Worm (Caenorhabditis elegans): ENCODE measurements around the gene K10D2.5.
A peak's percentile ranks its signal among the peaks of the same experiment; 100 is the strongest.

K10D2.5 gene

DNA sequence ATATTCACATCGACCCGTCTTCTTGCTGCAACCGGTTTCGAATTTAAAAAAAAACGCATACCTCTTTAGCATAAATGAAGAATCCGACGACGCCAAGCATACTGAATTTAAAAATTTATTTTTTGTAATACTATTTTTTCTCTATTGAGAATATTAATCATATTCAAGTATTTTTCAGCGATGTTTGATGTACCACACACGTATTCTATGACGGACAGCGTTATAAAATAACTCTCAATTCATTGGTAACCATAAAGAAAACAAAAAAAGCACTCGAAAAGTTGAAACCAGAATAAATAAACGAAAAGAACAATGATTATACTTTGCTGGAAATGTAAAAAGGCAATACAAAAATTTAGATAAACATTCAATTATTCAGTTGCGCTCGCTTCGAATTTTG lies 13.0 kb upstream of the K10D2.5 start, which contains the start of gene T10F2.5:
Gene T10F2.5 (minus strand): TSS at position 101 of the 400 bp plus-strand sequence.
- no peak for TF ChIP-seq crh-2 (tag; optimal IDR thresholded peaks at IDR 0.05)
- TF ChIP-seq R02D3.7 (tag; optimal IDR thresholded peaks at IDR 0.05), result no peak
- no peak for TF ChIP-seq ceh-82 (tag; optimal IDR thresholded peaks at IDR 0.05)
- no peak for TF ChIP-seq ZK546.5 (tag; optimal IDR thresholded peaks at IDR 0.05)
- TF ChIP-seq peb-1 (tag; optimal IDR thresholded peaks at IDR 0.05), result no peak
- no peak for TF ChIP-seq skn-1 (tag; optimal IDR thresholded peaks at IDR 0.05)
- TF ChIP-seq fos-1 (tag; optimal IDR thresholded peaks at IDR 0.05), result no peak
- no peak for TF ChIP-seq snpc-4 (tag; optimal IDR thresholded peaks at IDR 0.05)
- TF ChIP-seq nhr-6 (tag; optimal IDR thresholded peaks at IDR 0.05), result no peak
- no peak for TF ChIP-seq lin-11 (tag; optimal IDR thresholded peaks at IDR 0.05)
- TF ChIP-seq blmp-1 (tag; optimal IDR thresholded peaks at IDR 0.05; ENCODE audit: insufficient read depth), result no peak
- no peak for TF ChIP-seq nhr-10 (tag; optimal IDR thresholded peaks at IDR 0.05)
- no peak for TF ChIP-seq nhr-237 (tag; optimal IDR thresholded peaks at IDR 0.05)
- TF ChIP-seq sma-9 (GFP tag; optimal IDR thresholded peaks at IDR 0.05), result no peak
- TF ChIP-seq sma-9 (tag; optimal IDR thresholded peaks at IDR 0.05), result no peak
- TF ChIP-seq nhr-129 (tag; optimal IDR thresholded peaks at IDR 0.05), result no peak
- no peak for TF ChIP-seq dmd-4 (tag; optimal IDR thresholded peaks at IDR 0.05)
- no peak for TF ChIP-seq elt-3 (tag; optimal IDR thresholded peaks at IDR 0.05)
- no peak for TF ChIP-seq sem-4 (tag; optimal IDR thresholded peaks at IDR 0.05)

DNA sequence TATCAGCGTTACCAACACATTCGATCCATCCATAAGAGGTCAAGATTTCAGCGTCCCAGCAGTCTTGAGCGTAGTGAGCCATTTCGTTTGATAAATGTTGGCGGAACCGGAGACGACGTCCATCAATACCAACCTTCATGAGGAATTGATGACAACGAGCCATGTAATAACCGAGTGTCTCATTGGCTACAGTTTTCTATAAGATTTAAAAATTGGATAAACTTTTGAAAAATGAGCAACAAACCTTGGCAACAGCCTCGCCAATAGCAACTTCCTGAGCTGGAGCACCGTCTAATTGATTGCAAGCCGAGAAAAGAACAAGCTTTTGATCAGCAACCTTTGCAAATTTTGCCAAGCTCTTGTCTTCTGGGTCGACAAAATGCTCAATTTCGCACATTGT lies 11.7 kb upstream of the K10D2.5 start:
- TF ChIP-seq zag-1 (tag; optimal IDR thresholded peaks at IDR 0.05), result no peak
- no peak for TF ChIP-seq nhr-6 (tag; optimal IDR thresholded peaks at IDR 0.05)
- TF ChIP-seq unc-39 (tag; optimal IDR thresholded peaks at IDR 0.05), result no peak
- TF ChIP-seq ztf-11 (tag; optimal IDR thresholded peaks at IDR 0.05), result no peak
- TF ChIP-seq ztf-4 (tag; optimal IDR thresholded peaks at IDR 0.05), result no peak
- no peak for TF ChIP-seq alr-1 (tag; optimal IDR thresholded peaks at IDR 0.05)
- TF ChIP-seq sem-4 (tag; optimal IDR thresholded peaks at IDR 0.05), result no peak
- no peak for TF ChIP-seq lsy-2 (tag; optimal IDR thresholded peaks at IDR 0.05)
- no peak for TF ChIP-seq Y55F3AM.14 (GFP tag; optimal IDR thresholded peaks at IDR 0.05)
- TF ChIP-seq nhr-21 (tag; optimal IDR thresholded peaks at IDR 0.05), result no peak
- no peak for TF ChIP-seq nhr-25 (tag; optimal IDR thresholded peaks at IDR 0.05)
- TF ChIP-seq C34F6.9 (tag; optimal IDR thresholded peaks at IDR 0.05), result no peak
- TF ChIP-seq unc-55 (GFP tag; optimal IDR thresholded peaks at IDR 0.05), result no peak
- TF ChIP-seq ceh-82 (tag; optimal IDR thresholded peaks at IDR 0.05), result no peak
- TF ChIP-seq nhr-237 (tag; optimal IDR thresholded peaks at IDR 0.05), result no peak
- no peak for TF ChIP-seq ceh-16 (tag; optimal IDR thresholded peaks at IDR 0.05)
- TF ChIP-seq elt-1 (tag; optimal IDR thresholded peaks at IDR 0.05), result no peak
- TF ChIP-seq F13H6.1 (tag; optimal IDR thresholded peaks at IDR 0.05), result no peak
- no peak for TF ChIP-seq nhr-12 (tag; optimal IDR thresholded peaks at IDR 0.05)
- no peak for TF ChIP-seq ztf-1 (GFP tag; conservative IDR thresholded peaks at IDR 0.05)

- TF ChIP-seq ama-1 (optimal IDR thresholded peaks at IDR 0.05) (peak; percentile 57), nhr-129 (tag; optimal IDR thresholded peaks at IDR 0.05) (peak; percentile 30), unc-55 (GFP tag; optimal IDR thresholded peaks at IDR 0.05) (peak; percentile 74), C34F6.9 (tag; optimal IDR thresholded peaks at IDR 0.05) (peak; percentile 59), nhr-6 (tag; optimal IDR thresholded peaks at IDR 0.05) (no peak), lsy-2 (tag; optimal IDR thresholded peaks at IDR 0.05) (peak; percentile 11 to 23), nhr-25 (tag; optimal IDR thresholded peaks at IDR 0.05) (peak; percentile 15), skn-1 (tag; optimal IDR thresholded peaks at IDR 0.05) (no peak)
Observed at ce11 chrIII:5162820-5163631, 9.5 kb upstream of the K10D2.5 start, which contains the start of gene gars-1. TSS of gene gars-1 (minus strand) at chrIII:5163627.

ce11 chrIII:5165211-5165610 lies 7.3 kb upstream of the K10D2.5 start, which contains the start of gene T10F2.2:
TSS of gene T10F2.2 (minus strand) at chrIII:5165311.
- TF ChIP-seq nhr-23 (tag; optimal IDR thresholded peaks at IDR 0.05), result no peak
- TF ChIP-seq F13H6.1 (tag; optimal IDR thresholded peaks at IDR 0.05), result no peak
- no peak for TF ChIP-seq nhr-10 (tag; optimal IDR thresholded peaks at IDR 0.05)
- TF ChIP-seq ceh-82 (tag; optimal IDR thresholded peaks at IDR 0.05), result no peak
- no peak for TF ChIP-seq dmd-4 (tag; optimal IDR thresholded peaks at IDR 0.05)
- no peak for TF ChIP-seq aly-2 (tag; optimal IDR thresholded peaks at IDR 0.05)
- no peak for TF ChIP-seq elt-3 (tag; optimal IDR thresholded peaks at IDR 0.05)
- no peak for TF ChIP-seq nhr-21 (tag; optimal IDR thresholded peaks at IDR 0.05)
- no peak for TF ChIP-seq egl-27 (tag; optimal IDR thresholded peaks at IDR 0.05)
- no peak for TF ChIP-seq mbf-1 (tag; optimal IDR thresholded peaks at IDR 0.05)
- TF ChIP-seq nhr-11 (tag; optimal IDR thresholded peaks at IDR 0.05), result no peak
- TF ChIP-seq ama-1 (optimal IDR thresholded peaks at IDR 0.05), result no peak
- no peak for TF ChIP-seq blmp-1 (tag; optimal IDR thresholded peaks at IDR 0.05; ENCODE audit: insufficient read depth)
- no peak for TF ChIP-seq nhr-129 (tag; optimal IDR thresholded peaks at IDR 0.05)
- TF ChIP-seq sma-3 (GFP tag; optimal IDR thresholded peaks at IDR 0.05), result no peak
- TF ChIP-seq unc-62 (GFP tag; optimal IDR thresholded peaks at IDR 0.05), result no peak
- TF ChIP-seq snpc-4 (tag; optimal IDR thresholded peaks at IDR 0.05), result no peak
- no peak for TF ChIP-seq ZK546.5 (tag; optimal IDR thresholded peaks at IDR 0.05)
- TF ChIP-seq ztf-1 (GFP tag; conservative IDR thresholded peaks at IDR 0.05), result no peak
